Fruit fly (Drosophila melanogaster): ENCODE measurements around the gene Ptpmeg.
A peak's percentile ranks its signal among the peaks of the same experiment; 100 is the strongest.

The Ptpmeg gene

dm6 chr3L:324486-324885, 3.4 kb upstream of the Ptpmeg start, which contains the start of gene CG32344 (continued):
- no peak for TF ChIP-seq CG10321 (GFP tag; IDR thresholded peaks at IDR 0.05)
- peak; percentile 12; the same call in 1 of the 2 replicates for TF ChIP-seq nerfin-2 (GFP tag; IDR thresholded peaks at IDR 0.05; ENCODE audit: partially characterized antibody)
- TF ChIP-seq C15 (GFP tag; IDR thresholded peaks at IDR 0.05): no peak
- TF ChIP-seq CG7372 (GFP tag; IDR thresholded peaks at IDR 0.05): no peak
- TF ChIP-seq CkIIα-i1 (GFP tag; IDR thresholded peaks at IDR 0.05): no peak
- no peak for TF ChIP-seq lmd (GFP tag; IDR thresholded peaks at IDR 0.05)
- peak; percentile 29; the same call in 1 of the 2 replicates for TF ChIP-seq ato (GFP tag; IDR thresholded peaks at IDR 0.05; ENCODE audit: partially characterized antibody)
- TF ChIP-seq D (optimal IDR thresholded peaks at IDR 0.05): no peak
- no peak for TF ChIP-seq D (GFP tag; optimal IDR thresholded peaks at IDR 0.05)
- TF ChIP-seq CG2129 (GFP tag; IDR thresholded peaks at IDR 0.05; ENCODE audit: partially characterized antibody): peak; percentile 47
- TF ChIP-seq CG13296 (GFP tag; optimal IDR thresholded peaks at IDR 0.05): no peak
- TF ChIP-seq sc (optimal IDR thresholded peaks at IDR 0.05): no peak
- no peak for TF ChIP-seq sc (GFP tag; optimal IDR thresholded peaks at IDR 0.05)
- no peak for TF ChIP-seq CG6683 (GFP tag; optimal IDR thresholded peaks at IDR 0.05)
- no peak for TF ChIP-seq CG9727 (GFP tag; optimal IDR thresholded peaks at IDR 0.05)
- no peak for TF ChIP-seq ATbp (GFP tag; optimal IDR thresholded peaks at IDR 0.05)
- peak; percentile 21 for TF ChIP-seq CG7987 (GFP tag; optimal IDR thresholded peaks at IDR 0.05)
- TF ChIP-seq so (GFP tag; IDR thresholded peaks at IDR 0.05): no peak
- TF ChIP-seq Sox102F (GFP tag; optimal IDR thresholded peaks at IDR 0.05): no peak
- TF ChIP-seq bsh (GFP tag; optimal IDR thresholded peaks at IDR 0.05): no peak
- no peak for TF ChIP-seq CG7556 (GFP tag; optimal IDR thresholded peaks at IDR 0.05)
- no peak for TF ChIP-seq Hand (GFP tag; optimal IDR thresholded peaks at IDR 0.05)
- TF ChIP-seq Trl (optimal IDR thresholded peaks at IDR 0.05): no peak
- TF ChIP-seq Trl (GFP tag; optimal IDR thresholded peaks at IDR 0.05): no peak
- no peak for TF ChIP-seq ssp (GFP tag; IDR thresholded peaks at IDR 0.05)
- no peak for TF ChIP-seq Stat92E (GFP tag; optimal IDR thresholded peaks at IDR 0.05)
- TF ChIP-seq CG4424 (GFP tag; optimal IDR thresholded peaks at IDR 0.05): no peak
- peak; percentile 40 for TF ChIP-seq B-H2 (GFP tag; optimal IDR thresholded peaks at IDR 0.05)
- no peak for TF ChIP-seq dysf (GFP tag; IDR thresholded peaks at IDR 0.05)
- no peak for TF ChIP-seq pho (GFP tag; optimal IDR thresholded peaks at IDR 0.05)
- no peak for TF ChIP-seq CG32767 (GFP tag; IDR thresholded peaks at IDR 0.05)
- peak; percentile 44 for TF ChIP-seq CG4617 (GFP tag; optimal IDR thresholded peaks at IDR 0.05; ENCODE audit: borderline replicate concordance)
- no peak for TF ChIP-seq Dek (tag; optimal IDR thresholded peaks at IDR 0.05)
- TF ChIP-seq luna (GFP tag; optimal IDR thresholded peaks at IDR 0.05): no peak
- TF ChIP-seq CG6765 (GFP tag; optimal IDR thresholded peaks at IDR 0.05): no peak
- peak; percentile 70 for TF ChIP-seq CG17385 (GFP tag; optimal IDR thresholded peaks at IDR 0.05)
- peak; percentile 15 for TF ChIP-seq PHDP (tag; optimal IDR thresholded peaks at IDR 0.05)
- TF ChIP-seq CG14860 (GFP tag; IDR thresholded peaks at IDR 0.05; ENCODE audit: partially characterized antibody): peak; percentile 59
- no peak for TF ChIP-seq CG4820 (GFP tag; optimal IDR thresholded peaks at IDR 0.05)
- TF ChIP-seq yki (optimal IDR thresholded peaks at IDR 0.05): no peak
- no peak for TF ChIP-seq salm (tag; optimal IDR thresholded peaks at IDR 0.05)
- no peak for TF ChIP-seq Lhr (GFP tag; optimal IDR thresholded peaks at IDR 0.05)
- no peak for TF ChIP-seq disco-r (GFP tag; optimal IDR thresholded peaks at IDR 0.05)
- no peak for TF ChIP-seq cato (GFP tag; optimal IDR thresholded peaks at IDR 0.05; ENCODE audit: borderline replicate concordance)
- TF ChIP-seq tna (GFP tag; IDR thresholded peaks at IDR 0.05; ENCODE audit: partially characterized antibody): 0 out of 2 replicates have a peak, but pooled peaks have one; percentile 35
- TF ChIP-seq ems (GFP tag; optimal IDR thresholded peaks at IDR 0.05): no peak
- TF ChIP-seq Taf1 (GFP tag; IDR thresholded peaks at IDR 0.05): no peak
- no peak for TF ChIP-seq CG17359 (tag; optimal IDR thresholded peaks at IDR 0.05)
- TF ChIP-seq CG2202 (tag; optimal IDR thresholded peaks at IDR 0.05): no peak
- TF ChIP-seq CG16779 (GFP tag; IDR thresholded peaks at IDR 0.05): no peak
- no peak for TF ChIP-seq emc (GFP tag; optimal IDR thresholded peaks at IDR 0.05)
- no peak for TF ChIP-seq CG2678 (tag; optimal IDR thresholded peaks at IDR 0.05)

Measured in whole organism, embryonic.